Worm (Caenorhabditis elegans) whole organism, late embryonic: ENCODE results near the gene C50F4.4.

Experiments used
- ceh-6 ChIP-seq: fragments of 200-800 bp; sonication (Bioruptor generic); optimal IDR thresholded peaks from 2 replicates; lab custom pipeline; 2018; ENCODE audit warnings: mild to moderate bottlenecking, missing genetic modification characterization, missing compliant biosample characterization
- pag-3 ChIP-seq: sonication (generic microtip); optimal IDR thresholded peaks from 2 replicates; lab custom pipeline; 2016; ENCODE audit warnings: missing compliant biosample characterization, missing genetic modification characterization, borderline replicate concordance

DNA sequence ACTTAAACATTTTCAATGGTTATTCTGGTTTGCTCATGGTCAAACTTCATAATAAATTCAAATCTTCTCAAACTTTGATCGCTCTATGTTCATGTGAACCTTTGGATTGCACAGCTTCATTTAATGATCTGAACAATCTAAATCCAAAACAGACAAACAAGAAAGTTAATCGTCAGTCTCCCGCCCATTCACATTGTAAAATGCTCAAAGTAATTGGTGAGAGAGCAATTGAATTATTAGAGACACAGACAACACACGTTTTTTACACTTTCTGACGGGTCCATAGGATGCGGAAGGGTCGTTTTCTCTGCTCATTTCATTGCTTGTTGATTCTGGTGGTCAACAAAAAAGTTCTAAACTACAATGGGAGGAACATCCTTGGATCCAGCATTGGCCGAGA lies 39.8 kb upstream of the C50F4.4 start, which contains the start of gene gsnl-1:
- TF ChIP-seq ceh-6 (GFP tag; lab: Kevin White, UChicago), result no peak
- no peak for TF ChIP-seq pag-3 (tag; lab: Kevin White, UChicago)
